Worm (Caenorhabditis elegans) whole organism, early embryonic: ENCODE data around the gene F35B12.10.

ENCODE experiments used
- F13C5.2 ChIP-seq: sonication (generic microtip); optimal IDR thresholded peaks from 2 replicates; lab custom pipeline; 2017; ENCODE audit warnings: mild to moderate bottlenecking, missing genetic modification characterization, inconsistent platforms, missing compliant biosample characterization
- ama-1 ChIP-seq: fragments of 150-350 bp; optimal IDR thresholded peaks from 2 replicates; lab custom pipeline; 2014
- ceh-13 ChIP-seq: fragments of 200-800 bp; sonication (Bioruptor generic); optimal IDR thresholded peaks from 2 replicates; lab custom pipeline; 2018; ENCODE audit warnings: mild to moderate bottlenecking, missing genetic modification characterization, missing compliant biosample characterization
- flt-1 ChIP-seq: fragments of 200-800 bp; sonication (Bioruptor generic); IDR thresholded peaks from 2 replicates; pipeline ENCODE4 v1.3.6; 2022; ENCODE audit warnings: missing genetic modification characterization, missing compliant biosample characterization
- hmbx-1 ChIP-seq: sonication (generic microtip); optimal IDR thresholded peaks from 2 replicates; lab custom pipeline; 2016; ENCODE audit warnings: mild to moderate bottlenecking, missing genetic modification characterization, missing compliant biosample characterization
- hmg-4 ChIP-seq: fragments of 200-800 bp; sonication (Bioruptor generic); optimal IDR thresholded peaks from 2 replicates; lab custom pipeline; 2018; ENCODE audit warnings: mild to moderate bottlenecking, missing genetic modification characterization, missing compliant biosample characterization
- hnd-1 ChIP-seq: sonication (generic microtip); optimal IDR thresholded peaks from 2 replicates; lab custom pipeline; 2016; ENCODE audit warnings: missing genetic modification characterization, missing compliant biosample characterization
- pes-1 ChIP-seq: fragments of 200-800 bp; sonication (Bioruptor generic); IDR thresholded peaks from 2 replicates; pipeline ENCODE4 v1.3.6; 2022; ENCODE audit warnings: missing genetic modification reagents, missing genetic modification characterization, missing compliant biosample characterization
- sea-1 ChIP-seq: fragments of 200-800 bp; sonication (Bioruptor generic); conservative IDR thresholded peaks from 2 replicates; pipeline ENCODE4 v1.3.6; 2022; ENCODE audit warnings: missing genetic modification characterization, missing compliant biosample characterization
- tbx-11 ChIP-seq: fragments of 200-800 bp; sonication (Bioruptor generic); IDR thresholded peaks from 2 replicates; pipeline ENCODE4 v1.3.6; 2022; ENCODE audit warnings: missing genetic modification characterization, missing compliant biosample characterization

DNA sequence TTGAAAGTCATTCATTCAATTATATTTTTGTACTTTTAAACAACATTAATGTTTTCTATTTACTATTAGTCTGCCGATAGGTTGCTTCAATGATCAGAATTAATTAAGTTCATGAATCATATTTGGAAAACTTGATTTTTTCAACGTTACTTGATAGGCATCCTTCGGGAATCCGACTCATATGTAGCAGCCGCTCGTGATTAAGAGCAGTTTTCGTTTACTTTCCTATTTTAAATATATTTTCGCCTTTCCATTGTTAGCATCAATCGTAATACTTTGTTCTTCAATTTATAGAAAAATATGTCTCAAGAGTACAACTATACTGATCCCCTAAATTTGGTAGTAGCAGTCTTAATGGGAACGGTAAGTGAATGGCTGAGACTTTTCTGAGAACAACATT lies 48.2 kb downstream of the F35B12.10 start, which contains the start of gene srx-90:
- TF ChIP-seq ama-1 (lab: Kevin White, UChicago): no peak
- TF ChIP-seq tbx-11 (GFP tag; lab: Robert Waterston, UW): no peak
- TF ChIP-seq pes-1 (GFP tag; lab: Robert Waterston, UW): no peak
- TF ChIP-seq ceh-13: no peak
- no peak for TF ChIP-seq hmbx-1
- no peak for TF ChIP-seq flt-1
- no peak for TF ChIP-seq hnd-1 (tag; lab: Kevin White, UChicago)
- TF ChIP-seq sea-1 (GFP tag; lab: Robert Waterston, UW): no peak
- TF ChIP-seq hmg-4 (GFP tag; lab: Kevin White, UChicago): no peak
- TF ChIP-seq F13C5.2 (tag; lab: Kevin White, UChicago): no peak
